Worm (Caenorhabditis elegans) whole organism, midembryonic: ENCODE data around the gene K03B4.9.

Experiments used
- T22C8.4 ChIP-seq: fragments of 200-800 bp; sonication (Bioruptor generic); IDR thresholded peaks from 2 replicates; pipeline ENCODE4 v1.3.6; 2022; ENCODE audit warnings: missing genetic modification characterization, missing compliant biosample characterization
- flt-1 ChIP-seq: fragments of 200-800 bp; sonication (Bioruptor generic); IDR thresholded peaks from 2 replicates; pipeline ENCODE4 v1.3.6; 2022; ENCODE audit warnings: missing genetic modification characterization, missing compliant biosample characterization
- ref-1 ChIP-seq: fragments of 200-800 bp; sonication (Bioruptor generic); conservative IDR thresholded peaks from 2 replicates; pipeline ENCODE4 v1.3.6; 2022; ENCODE audit warnings: missing genetic modification reagents, missing genetic modification characterization, missing compliant biosample characterization

DNA sequence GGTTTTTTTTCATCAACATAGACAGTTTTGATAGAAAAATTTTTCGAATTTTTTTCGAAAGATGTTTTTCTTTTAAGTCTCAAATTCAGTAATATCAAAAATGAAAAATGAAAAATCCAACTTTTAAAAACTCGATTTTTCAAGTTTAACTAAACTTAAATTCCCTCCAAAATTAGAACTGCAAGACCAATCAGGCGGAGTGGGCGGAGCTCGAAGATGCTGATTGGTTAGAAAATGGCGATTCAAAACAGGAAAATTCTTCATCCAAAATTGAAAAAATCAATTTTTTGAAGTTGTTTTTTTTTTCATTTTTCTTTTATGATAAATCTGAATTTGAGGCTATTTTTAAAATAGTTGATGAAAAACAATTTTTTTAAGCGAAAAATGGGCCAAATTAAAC lies 47.7 kb downstream of the K03B4.9 start:
- TF ChIP-seq ref-1 (GFP tag; lab: Robert Waterston, UW) (no peak), flt-1 (GFP tag; lab: Robert Waterston, UW) (no peak), T22C8.4 (GFP tag; lab: Robert Waterston, UW) (no peak)
